Fruit fly (Drosophila melanogaster) whole organism, adult: ENCODE measurements around the gene CG7573.

Experiments used
- CG11617 ChIP-seq: fragments of 200-800 bp; sonication (Bioruptor generic); optimal IDR thresholded peaks from 2 replicates; lab custom pipeline; 2017; ENCODE audit warnings: mild to moderate bottlenecking, missing biosample characterization, missing genetic modification reagents, missing genetic modification characterization
- CG12768 ChIP-seq: fragments of 200-800 bp; sonication (Bioruptor generic); optimal IDR thresholded peaks from 2 replicates; lab custom pipeline; 2017; ENCODE audit warnings: missing biosample characterization, missing genetic modification characterization, mild to moderate bottlenecking, moderate library complexity, missing genetic modification reagents
- CG14711 ChIP-seq: fragments of 200-800 bp; sonication (Bioruptor generic); optimal IDR thresholded peaks from 2 replicates; lab custom pipeline; 2018; ENCODE audit warnings: missing biosample characterization, mild to moderate bottlenecking, missing genetic modification characterization, moderate library complexity
- CG1620 ChIP-seq: fragments of 200-800 bp; sonication (Bioruptor generic); optimal IDR thresholded peaks from 2 replicates; lab custom pipeline; 2016; ENCODE audit warnings: missing biosample characterization, missing genetic modification characterization
- CG33017 ChIP-seq: fragments of 200-800 bp; sonication (Bioruptor generic); optimal IDR thresholded peaks from 2 replicates; lab custom pipeline; 2018; ENCODE audit warnings: missing biosample characterization, mild to moderate bottlenecking, missing genetic modification characterization, moderate library complexity
- CG5204 ChIP-seq: fragments of 200-800 bp; sonication (Bioruptor generic); optimal IDR thresholded peaks from 2 replicates; lab custom pipeline; 2016; ENCODE audit warnings: missing biosample characterization, missing genetic modification characterization
- CG7045 ChIP-seq: fragments of 200-800 bp; sonication (Bioruptor generic); optimal IDR thresholded peaks from 2 replicates; lab custom pipeline; 2017; ENCODE audit warnings: missing biosample characterization, mild to moderate bottlenecking, missing genetic modification characterization
- CG7101 ChIP-seq: fragments of 200-800 bp; sonication (Bioruptor generic); optimal IDR thresholded peaks from 2 replicates; lab custom pipeline; 2018; ENCODE audit warnings: missing biosample characterization, mild to moderate bottlenecking, missing genetic modification characterization, moderate library complexity
- Clk ChIP-seq: fragments of 200-800 bp; sonication (Bioruptor generic); optimal IDR thresholded peaks from 2 replicates; lab custom pipeline; 2017; ENCODE audit warnings: missing biosample characterization, missing genetic modification characterization
- Crg-1 ChIP-seq: fragments of 200-800 bp; sonication (Bioruptor generic); optimal IDR thresholded peaks from 2 replicates; lab custom pipeline; 2016; ENCODE audit warnings: missing biosample characterization, missing genetic modification characterization
- Hr96 ChIP-seq: fragments of 200-800 bp; sonication (Bioruptor generic); optimal IDR thresholded peaks from 2 replicates; lab custom pipeline; 2016; ENCODE audit warnings: missing biosample characterization, missing genetic modification characterization
- Mnt ChIP-seq: fragments of 200-800 bp; sonication (Bioruptor generic); optimal IDR thresholded peaks from 2 replicates; lab custom pipeline; 2016; ENCODE audit warnings: missing biosample characterization, mild to moderate bottlenecking, missing genetic modification characterization
- bab1 ChIP-seq: fragments of 200-800 bp; sonication (Bioruptor generic); optimal IDR thresholded peaks from 3 replicates; lab custom pipeline; 2019; ENCODE audit warnings: missing biosample characterization, mild to moderate bottlenecking, missing genetic modification characterization, moderate library complexity
- cic ChIP-seq: fragments of 200-800 bp; sonication (Bioruptor generic); optimal IDR thresholded peaks from 2 replicates; lab custom pipeline; 2017; ENCODE audit warnings: missing biosample characterization, mild to moderate bottlenecking, missing genetic modification characterization, moderate library complexity
- cnc ChIP-seq, 2 experiments: fragments of >200 bp; optimal IDR thresholded peaks; 2 replicates each; lab custom pipeline; 2017
- kay ChIP-seq: fragments of 200-800 bp; sonication (Bioruptor generic); peaks from one replicate; lab custom pipeline; 2016; ENCODE audit warnings: missing biosample characterization, missing genetic modification characterization, borderline replicate concordance
- ovo ChIP-seq: fragments of 200-800 bp; sonication (Bioruptor generic); optimal IDR thresholded peaks from 2 replicates; lab custom pipeline; 2016; ENCODE audit warnings: missing biosample characterization, missing genetic modification characterization
- pad ChIP-seq: fragments of 200-800 bp; sonication (Bioruptor generic); optimal IDR thresholded peaks from 3 replicates; lab custom pipeline; 2017; ENCODE audit warnings: missing biosample characterization, missing genetic modification characterization, mild to moderate bottlenecking, moderate library complexity, missing genetic modification reagents
- tj ChIP-seq: fragments of 200-800 bp; sonication (Bioruptor generic); optimal IDR thresholded peaks from 3 replicates; lab custom pipeline; 2017; ENCODE audit warnings: missing biosample characterization, mild to moderate bottlenecking, missing genetic modification characterization, moderate library complexity
- toe ChIP-seq: fragments of 200-800 bp; sonication (Bioruptor generic); optimal IDR thresholded peaks from 2 replicates; lab custom pipeline; 2016; ENCODE audit warnings: missing biosample characterization, missing genetic modification characterization

CG7573 gene

dm6 chr3L:11350680-11351665 lies 39.4 kb downstream of the CG7573 start:
- TF ChIP-seq tj (GFP tag; lab: Kevin White, UChicago) (peak; percentile 33), cic (GFP tag; lab: Kevin White, UChicago) (no peak), toe (GFP tag; lab: Kevin White, UChicago) (peak; percentile 24), cnc (optimal IDR thresholded peaks at IDR 0.05; lab: Kevin White, UChicago) (no peak), CG5204 (GFP tag; lab: Kevin White, UChicago) (peak; percentile 46), Clk (GFP tag; lab: Kevin White, UChicago) (no peak), ovo (GFP tag; lab: Kevin White, UChicago) (no peak), CG12768 (GFP tag; lab: Kevin White, UChicago) (peak; percentile 32), CG33017 (no peak), CG7101 (tag; lab: Kevin White, UChicago) (no peak), Mnt (GFP tag; lab: Kevin White, UChicago) (no peak), kay (peak; percentile 86), pad (GFP tag; lab: Kevin White, UChicago) (peak; percentile 2), bab1 (GFP tag; lab: Kevin White, UChicago) (no peak), Hr96 (GFP tag; lab: Kevin White, UChicago) (peak; percentile 44), CG14711 (no peak), CG11617 (GFP tag; lab: Kevin White, UChicago) (peak; percentile 52), Crg-1 (no peak), CG1620 (GFP tag; lab: Kevin White, UChicago) (no peak), CG7045 (GFP tag; lab: Kevin White, UChicago) (no peak)

- peak; percentile 4 for TF ChIP-seq CG7101 (tag; lab: Kevin White, UChicago)
- TF ChIP-seq cic (GFP tag; lab: Kevin White, UChicago): no peak
- peak; percentile 14 for TF ChIP-seq CG33017
- peak; percentile 11 for TF ChIP-seq CG14711
These were observed 40.2 kb downstream of the CG7573 start for dm6 chr3L:11351715-11352114.

dm6 chr3L:11353002-11353401 lies 41.5 kb downstream of the CG7573 start:
- peak; percentile 77 for TF ChIP-seq Mnt (GFP tag; lab: Kevin White, UChicago)
- no peak for TF ChIP-seq bab1 (GFP tag; lab: Kevin White, UChicago)
- peak; percentile 67 for TF ChIP-seq kay
- peak; percentile 54 for TF ChIP-seq toe (GFP tag; lab: Kevin White, UChicago)
- TF ChIP-seq CG33017: peak; percentile 78
- peak; percentile 45 for TF ChIP-seq CG1620 (GFP tag; lab: Kevin White, UChicago)
- TF ChIP-seq CG12768 (GFP tag; lab: Kevin White, UChicago): peak; percentile 79
- peak; percentile 17 for TF ChIP-seq pad (GFP tag; lab: Kevin White, UChicago)
- peak; percentile 27 for TF ChIP-seq Crg-1
- peak; percentile 82 for TF ChIP-seq CG7101 (tag; lab: Kevin White, UChicago)
- peak; percentile 83 for TF ChIP-seq CG11617 (GFP tag; lab: Kevin White, UChicago)
- TF ChIP-seq cnc (optimal IDR thresholded peaks at IDR 0.05; lab: Kevin White, UChicago): no peak
- peak; percentile 51 for TF ChIP-seq ovo (GFP tag; lab: Kevin White, UChicago)
- peak; percentile 76 for TF ChIP-seq CG5204 (GFP tag; lab: Kevin White, UChicago)
- TF ChIP-seq tj (GFP tag; lab: Kevin White, UChicago): peak; percentile 57
- TF ChIP-seq cic (GFP tag; lab: Kevin White, UChicago): no peak
- TF ChIP-seq Hr96 (GFP tag; lab: Kevin White, UChicago): peak; percentile 81
- TF ChIP-seq CG7045 (GFP tag; lab: Kevin White, UChicago): peak; percentile 83
- TF ChIP-seq Clk (GFP tag; lab: Kevin White, UChicago): peak; percentile 29
- peak; percentile 80 for TF ChIP-seq CG14711

dm6 chr3L:11354298-11354757 lies 42.8 kb downstream of the CG7573 start:
- no peak for TF ChIP-seq toe (GFP tag; lab: Kevin White, UChicago)
- no peak for TF ChIP-seq CG1620 (GFP tag; lab: Kevin White, UChicago)
- TF ChIP-seq cic (GFP tag; lab: Kevin White, UChicago): peak; percentile 62
- peak; percentile 28 for TF ChIP-seq Mnt (GFP tag; lab: Kevin White, UChicago)
- TF ChIP-seq CG7101 (tag; lab: Kevin White, UChicago): peak; percentile 50
- TF ChIP-seq cnc (optimal IDR thresholded peaks at IDR 0.05; lab: Kevin White, UChicago): no peak
- peak; percentile 34 for TF ChIP-seq CG5204 (GFP tag; lab: Kevin White, UChicago)
- peak; percentile 25 for TF ChIP-seq Hr96 (GFP tag; lab: Kevin White, UChicago)
- peak; percentile 2 for TF ChIP-seq Crg-1
- peak; percentile 62 for TF ChIP-seq kay
- TF ChIP-seq CG14711: no peak
- TF ChIP-seq CG33017: no peak
- peak; percentile 37 for TF ChIP-seq pad (GFP tag; lab: Kevin White, UChicago)
- peak; percentile 49 for TF ChIP-seq CG12768 (GFP tag; lab: Kevin White, UChicago)
- no peak for TF ChIP-seq Clk (GFP tag; lab: Kevin White, UChicago)
- TF ChIP-seq CG11617 (GFP tag; lab: Kevin White, UChicago): peak; percentile 44
- TF ChIP-seq ovo (GFP tag; lab: Kevin White, UChicago): peak; percentile 37
- peak; percentile 54 for TF ChIP-seq CG7045 (GFP tag; lab: Kevin White, UChicago)
- peak; percentile 7 for TF ChIP-seq tj (GFP tag; lab: Kevin White, UChicago)
- no peak for TF ChIP-seq bab1 (GFP tag; lab: Kevin White, UChicago)
